Fruit fly (Drosophila melanogaster): ENCODE data around the gene CheA84a.

The CheA84a gene

DNA sequence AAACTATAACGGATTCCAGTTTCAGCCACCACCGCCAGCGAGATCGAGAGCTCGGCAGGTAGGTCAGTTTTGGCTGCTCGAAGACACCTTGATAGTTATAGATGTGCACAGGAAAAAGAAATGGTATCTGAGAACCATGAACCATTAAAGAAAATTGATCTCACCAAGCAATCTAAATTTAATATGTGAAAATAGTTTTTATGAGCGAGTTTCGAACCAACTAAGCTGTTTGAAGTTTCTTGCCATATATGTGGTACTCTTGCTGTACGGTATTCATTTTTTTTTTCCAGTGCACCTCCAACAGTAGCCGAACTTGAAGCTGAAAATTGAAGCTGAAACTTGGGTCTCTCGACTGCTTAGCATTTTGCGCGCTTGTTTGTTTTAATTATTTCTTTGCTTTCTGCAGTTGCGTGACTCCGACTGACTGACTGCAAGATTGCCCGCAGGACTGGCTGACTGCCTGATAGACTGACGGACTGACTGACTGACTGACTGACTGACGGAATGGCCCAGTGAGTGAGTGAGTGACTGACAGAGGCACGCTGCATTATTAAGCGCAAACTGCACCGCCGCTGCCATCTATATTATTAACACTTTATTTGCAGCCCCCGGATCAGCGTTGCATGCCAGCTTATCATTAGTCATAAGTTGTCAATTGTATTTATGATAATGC lies 33.0 kb downstream of the CheA84a start (continued):
- no peak for TF ChIP-seq CG2120 (GFP tag; optimal IDR thresholded peaks at IDR 0.05)
- no peak for TF ChIP-seq CG12744 (GFP tag; optimal IDR thresholded peaks at IDR 0.05)
- no peak for TF ChIP-seq crc (GFP tag; optimal IDR thresholded peaks at IDR 0.05)
- TF ChIP-seq CG3281 (GFP tag; optimal IDR thresholded peaks at IDR 0.05) = no peak
- TF ChIP-seq CG14965 (GFP tag; optimal IDR thresholded peaks at IDR 0.05; ENCODE audit: borderline replicate concordance) = no peak
- TF ChIP-seq gce (GFP tag; IDR thresholded peaks at IDR 0.05) = no peak
- peak; percentile 31 for TF ChIP-seq CG16863 (GFP tag; optimal IDR thresholded peaks at IDR 0.05)
- peak; percentile 31; the same call in 1 of the 2 replicates for TF ChIP-seq sob (GFP tag; IDR thresholded peaks at IDR 0.05)
- peak; percentile 31 for TF ChIP-seq CG8924 (tag; optimal IDR thresholded peaks at IDR 0.05)
- TF ChIP-seq CG3838 (GFP tag; optimal IDR thresholded peaks at IDR 0.05) = no peak
- no peak for TF ChIP-seq Oaz (GFP tag; IDR thresholded peaks at IDR 0.05)
- TF ChIP-seq CG1602 (GFP tag; optimal IDR thresholded peaks at IDR 0.05) = peak; percentile 36
- TF ChIP-seq CG7372 (GFP tag; IDR thresholded peaks at IDR 0.05) = no peak
- TF ChIP-seq CG11504 (tag; optimal IDR thresholded peaks at IDR 0.05) = peak; percentile 74
- TF ChIP-seq pros (GFP tag; optimal IDR thresholded peaks at IDR 0.05) = no peak
- TF ChIP-seq gsb (GFP tag; IDR thresholded peaks at IDR 0.05) = no peak
- TF ChIP-seq HmgD (GFP tag; optimal IDR thresholded peaks at IDR 0.05) = no peak
- TF ChIP-seq caup (GFP tag; optimal IDR thresholded peaks at IDR 0.05; ENCODE audit: severe bottlenecking) = no peak
- TF ChIP-seq C15 (GFP tag; IDR thresholded peaks at IDR 0.05) = no peak
- peak; percentile 46 for TF ChIP-seq Xbp1 (GFP tag; optimal IDR thresholded peaks at IDR 0.05)
- TF ChIP-seq Bteb2 (GFP tag; optimal IDR thresholded peaks at IDR 0.05) = no peak
- TF ChIP-seq trh (GFP tag; optimal IDR thresholded peaks at IDR 0.05) = no peak
- peak; percentile 41 for TF ChIP-seq Mes4 (GFP tag; optimal IDR thresholded peaks at IDR 0.05)
- TF ChIP-seq CG13287 (GFP tag; IDR thresholded peaks at IDR 0.05; ENCODE audit: partially characterized antibody) = no peak
- peak; percentile 20 to 36 for TF ChIP-seq dpn (GFP tag; optimal IDR thresholded peaks at IDR 0.05)
- no peak for TF ChIP-seq Neu2 (GFP tag; optimal IDR thresholded peaks at IDR 0.05; ENCODE audit: borderline replicate concordance)
- no peak for TF ChIP-seq Meics (GFP tag; optimal IDR thresholded peaks at IDR 0.05)
- TF ChIP-seq CG1832 (GFP tag; optimal IDR thresholded peaks at IDR 0.05) = no peak
- TF ChIP-seq CG18476 (GFP tag; optimal IDR thresholded peaks at IDR 0.05) = no peak
- TF ChIP-seq CG10274 (GFP tag; optimal IDR thresholded peaks at IDR 0.05) = no peak
- peak; percentile 61 for TF ChIP-seq CG10979 (tag; optimal IDR thresholded peaks at IDR 0.05)
- TF ChIP-seq Dref (GFP tag; IDR thresholded peaks at IDR 0.05) = no peak
- 0 out of 3 replicates have a peak, but pooled peaks have one; percentile 32 for TF ChIP-seq ase (GFP tag; IDR thresholded peaks at IDR 0.05)
- no peak for TF ChIP-seq CG4282 (GFP tag; optimal IDR thresholded peaks at IDR 0.05)
- TF ChIP-seq CG12071 (GFP tag; optimal IDR thresholded peaks at IDR 0.05) = no peak
- peak; percentile 22; the same call in 1 of the 2 replicates for TF ChIP-seq wor (GFP tag; IDR thresholded peaks at IDR 0.05)
- TF ChIP-seq CG15479 (GFP tag; optimal IDR thresholded peaks at IDR 0.05) = no peak
- no peak for TF ChIP-seq cad (GFP tag; optimal IDR thresholded peaks at IDR 0.05)
- no peak for TF ChIP-seq pfk (GFP tag; optimal IDR thresholded peaks at IDR 0.05)
- TF ChIP-seq CG17612 (GFP tag; IDR thresholded peaks at IDR 0.05) = no peak
- no peak for TF ChIP-seq CG12236 (GFP tag; optimal IDR thresholded peaks at IDR 0.05)
- TF ChIP-seq CG4854 (GFP tag; optimal IDR thresholded peaks at IDR 0.05) = no peak
- no peak for TF ChIP-seq CG3407 (GFP tag; optimal IDR thresholded peaks at IDR 0.05)
- peak; percentile 43 for TF ChIP-seq lilli (GFP tag; optimal IDR thresholded peaks at IDR 0.05)
- no peak for TF ChIP-seq Jarid2 (GFP tag; optimal IDR thresholded peaks at IDR 0.05)
- TF ChIP-seq Six4 (GFP tag; optimal IDR thresholded peaks at IDR 0.05) = no peak
- TF ChIP-seq BEAF-32 (GFP tag; optimal IDR thresholded peaks at IDR 0.05) = no peak
- peak; percentile 40 for TF ChIP-seq nmo (GFP tag; optimal IDR thresholded peaks at IDR 0.05)
- no peak for TF ChIP-seq kay (GFP tag; optimal IDR thresholded peaks at IDR 0.05)
- TF ChIP-seq Sox102F (GFP tag; optimal IDR thresholded peaks at IDR 0.05) = peak; percentile 72
